Worm (Caenorhabditis elegans): ENCODE results near the gene mdt-27.

ce11 chrV:9222819-9223218 is 9.4 kb upstream of the mdt-27 start:
- TF ChIP-seq aly-2 (tag; optimal IDR thresholded peaks at IDR 0.05) (no peak), T26A8.4 (GFP tag; IDR thresholded peaks at IDR 0.05) (no peak)

Data from whole organism, L4 larva.